Worm (Caenorhabditis elegans) whole organism, L4 larva: ENCODE results near the gene fmo-4.

Source experiments
- D1046.2 ChIP-seq: fragments of 200-800 bp; sonication (Bioruptor generic); IDR thresholded peaks from 2 replicates; pipeline ENCODE4 v1.3.6; 2022; ENCODE audit warnings: missing genetic modification characterization, missing compliant biosample characterization
- F10B5.3 ChIP-seq: sonication (generic microtip); optimal IDR thresholded peaks from 2 replicates; lab custom pipeline; 2016; ENCODE audit warnings: mild to moderate bottlenecking, missing genetic modification characterization, missing compliant biosample characterization
- F44E2.7 ChIP-seq: fragments of 200-800 bp; sonication (Bioruptor generic); IDR thresholded peaks from 2 replicates; pipeline ENCODE4 v2.1.2; 2022; ENCODE audit warnings: missing genetic modification characterization, missing compliant biosample characterization
- F49E8.2 ChIP-seq: sonication (generic microtip); optimal IDR thresholded peaks from 2 replicates; lab custom pipeline; 2016; ENCODE audit warnings: missing compliant biosample characterization, mild to moderate bottlenecking, missing genetic modification characterization, borderline replicate concordance
- T26A8.4 ChIP-seq: fragments of 200-800 bp; sonication (Bioruptor generic); IDR thresholded peaks from 2 replicates; pipeline ENCODE4 v1.3.6; 2022; ENCODE audit warnings: missing genetic modification characterization, missing compliant biosample characterization
- Y75B8A.6 ChIP-seq: fragments of 200-800 bp; sonication (Bioruptor generic); IDR thresholded peaks from 2 replicates; pipeline ENCODE4 v1.3.6; 2022; ENCODE audit warnings: missing genetic modification reagents, missing genetic modification characterization, missing compliant biosample characterization
- ZK337.2 ChIP-seq: fragments of 200-800 bp; sonication (Bioruptor generic); IDR thresholded peaks from 2 replicates; pipeline ENCODE4 v1.3.6; 2022; ENCODE audit warnings: missing genetic modification reagents, missing genetic modification characterization, missing compliant biosample characterization
- aly-2 ChIP-seq: sonication (generic microtip); optimal IDR thresholded peaks from 2 replicates; lab custom pipeline; 2018; ENCODE audit warnings: missing biosample characterization, missing genetic modification characterization
- ama-1 ChIP-seq: fragments of 150-350 bp; optimal IDR thresholded peaks from 2 replicates; lab custom pipeline; 2014; ENCODE audit warnings: inconsistent platforms, mixed read lengths
- arid-1 ChIP-seq: fragments of 200-800 bp; sonication (Bioruptor generic); conservative IDR thresholded peaks from 2 replicates; pipeline ENCODE4 v1.3.6; 2022; ENCODE audit warnings: missing genetic modification reagents, missing genetic modification characterization, missing compliant biosample characterization
- ceh-20 ChIP-seq: fragments of 200-800 bp; sonication (Bioruptor generic); IDR thresholded peaks from 2 replicates; pipeline ENCODE4 v1.3.6; 2022; ENCODE audit warnings: missing genetic modification reagents, missing genetic modification characterization, missing compliant biosample characterization
- ceh-28 ChIP-seq: fragments of 150-350 bp; optimal IDR thresholded peaks from 2 replicates; lab custom pipeline; 2014; ENCODE audit warnings: missing biosample characterization, missing genetic modification reagents, missing genetic modification characterization
- ceh-62 ChIP-seq: sonication (generic microtip); optimal IDR thresholded peaks from 2 replicates; lab custom pipeline; 2017; ENCODE audit warnings: missing biosample characterization, missing genetic modification characterization
- ces-1 ChIP-seq: fragments of 150-350 bp; sonication (generic microtip); optimal IDR thresholded peaks from 4 replicates; lab custom pipeline; 2014; ENCODE audit warnings: missing biosample characterization, missing genetic modification reagents, missing genetic modification characterization
- cey-2 ChIP-seq: sonication (generic microtip); optimal IDR thresholded peaks from 3 replicates; lab custom pipeline; 2017; ENCODE audit warnings: missing genetic modification characterization, mild to moderate bottlenecking, missing compliant biosample characterization, antibody characterized with exemption, borderline replicate concordance; ENCODE audit not compliant: insufficient read depth
- daf-16 ChIP-seq, 3 experiments: sonication (generic microtip); optimal IDR thresholded peaks; 2 replicates each; lab custom pipeline; 2016 to 2017; ENCODE audit warnings: missing genetic modification characterization in 3 of 3, missing genetic modification reagents in 3 of 3, mild to moderate bottlenecking in 2 of 3, missing compliant biosample characterization in 2 of 3, missing biosample characterization in 1 of 3, moderate library complexity in 1 of 3
- daf-19 ChIP-seq: fragments of 200-800 bp; sonication (Bioruptor generic); conservative IDR thresholded peaks from 2 replicates; pipeline ENCODE4 v1.3.6; 2022; ENCODE audit warnings: missing genetic modification characterization, missing compliant biosample characterization
- dmd-8 ChIP-seq: fragments of 200-800 bp; sonication (Bioruptor generic); IDR thresholded peaks from 2 replicates; pipeline ENCODE4 v1.3.6; 2022; ENCODE audit warnings: missing genetic modification characterization, missing compliant biosample characterization
- duxl-1 ChIP-seq: sonication (generic microtip); optimal IDR thresholded peaks from 2 replicates; lab custom pipeline; 2016; ENCODE audit warnings: mild to moderate bottlenecking, missing genetic modification characterization, moderate library complexity, missing compliant biosample characterization; ENCODE audit not compliant: poor library complexity
- fkh-10 ChIP-seq: fragments of 150-350 bp; optimal IDR thresholded peaks from 2 replicates; lab custom pipeline; 2014; ENCODE audit warnings: missing biosample characterization, missing genetic modification reagents, missing genetic modification characterization
- gei-8 ChIP-seq: fragments of 200-800 bp; sonication (Bioruptor generic); optimal IDR thresholded peaks from 2 replicates; lab custom pipeline; 2018; ENCODE audit warnings: mild to moderate bottlenecking, missing genetic modification characterization, missing compliant biosample characterization
- hlh-11 ChIP-seq: fragments of 200-800 bp; sonication (Bioruptor generic); optimal IDR thresholded peaks from 2 replicates; lab custom pipeline; 2018; ENCODE audit warnings: mild to moderate bottlenecking, missing genetic modification characterization, missing compliant biosample characterization
- lim-7 ChIP-seq: fragments of 200-800 bp; sonication (Bioruptor generic); IDR thresholded peaks from 2 replicates; pipeline ENCODE4 v1.3.6; 2022; ENCODE audit warnings: missing genetic modification characterization, missing compliant biosample characterization
- lin-38 ChIP-seq: fragments of 200-800 bp; sonication (Bioruptor generic); IDR thresholded peaks from 2 replicates; pipeline ENCODE4 v1.3.6; 2022; ENCODE audit warnings: missing genetic modification reagents, missing genetic modification characterization, missing compliant biosample characterization
- mdl-1 ChIP-seq, 2 experiments: fragments of 150-350 bp in 1 of 2; sonication (generic microtip) in 1 of 2; optimal IDR thresholded peaks; 2 replicates each; lab custom pipeline; 2014 to 2017; ENCODE audit warnings: missing biosample characterization in 2 of 2, missing genetic modification characterization in 2 of 2
- mep-1 ChIP-seq: fragments of 150-350 bp; sonication (generic microtip); optimal IDR thresholded peaks from 3 replicates; lab custom pipeline; 2014; ENCODE audit warnings: missing biosample characterization, missing genetic modification characterization
- mxl-2 ChIP-seq: fragments of 200-800 bp; sonication (Bioruptor generic); conservative IDR thresholded peaks from 2 replicates; pipeline ENCODE4 v1.3.6; 2022; ENCODE audit warnings: missing genetic modification reagents, missing genetic modification characterization, missing compliant biosample characterization
- nhr-10 ChIP-seq: fragments of 150-350 bp; optimal IDR thresholded peaks from 2 replicates; lab custom pipeline; 2014; ENCODE audit warnings: missing biosample characterization, missing genetic modification characterization
- nhr-11 ChIP-seq: fragments of 150-350 bp; optimal IDR thresholded peaks from 2 replicates; lab custom pipeline; 2014; ENCODE audit warnings: missing biosample characterization, missing genetic modification characterization
- nhr-111 ChIP-seq: fragments of 200-800 bp; sonication (Bioruptor generic); optimal IDR thresholded peaks from 2 replicates; lab custom pipeline; 2018; ENCODE audit warnings: mild to moderate bottlenecking, missing genetic modification characterization, missing compliant biosample characterization
- nhr-41 ChIP-seq: fragments of 200-800 bp; sonication (Bioruptor generic); IDR thresholded peaks from 2 replicates; pipeline ENCODE4 v1.3.6; 2022; ENCODE audit warnings: missing genetic modification reagents, missing genetic modification characterization, missing compliant biosample characterization
- nhr-42 ChIP-seq: fragments of 200-800 bp; sonication (Bioruptor generic); IDR thresholded peaks from 2 replicates; pipeline ENCODE4 v1.3.6; 2022; ENCODE audit warnings: missing genetic modification characterization, missing compliant biosample characterization
- nhr-48 ChIP-seq: sonication (generic microtip); optimal IDR thresholded peaks from 2 replicates; lab custom pipeline; 2016; ENCODE audit warnings: mild to moderate bottlenecking, missing genetic modification characterization, missing compliant biosample characterization
- nhr-6 ChIP-seq: fragments of 150-350 bp; optimal IDR thresholded peaks from 2 replicates; lab custom pipeline; 2014; ENCODE audit warnings: missing biosample characterization, missing genetic modification characterization
- nhr-76 ChIP-seq: fragments of 150-350 bp; optimal IDR thresholded peaks from 2 replicates; lab custom pipeline; 2014; ENCODE audit warnings: missing biosample characterization, missing genetic modification characterization
- pha-4 ChIP-seq, 2 experiments: fragments of 150-350 bp in 1 of 2; fragments of 200-800 bp in 1 of 2; sonication (Bioruptor generic) in 1 of 2; IDR thresholded peaks in 1 of 2; optimal IDR thresholded peaks in 1 of 2; 2 replicates each; pipeline versions ENCODE4 v1.3.6 to Lab custom; 2014 to 2022; ENCODE audit warnings: missing genetic modification characterization in 2 of 2, missing genetic modification reagents in 2 of 2, missing biosample characterization in 1 of 2, missing compliant biosample characterization in 1 of 2
- php-3 ChIP-seq: fragments of 200-800 bp; sonication (Bioruptor generic); IDR thresholded peaks from 2 replicates; pipeline ENCODE4 v1.3.6; 2022; ENCODE audit warnings: missing genetic modification reagents, missing genetic modification characterization, missing compliant biosample characterization
- rbr-2 ChIP-seq: sonication (generic microtip); optimal IDR thresholded peaks from 2 replicates; lab custom pipeline; 2016; ENCODE audit warnings: missing genotype, missing genetic modification characterization, missing compliant biosample characterization
- set-16 ChIP-seq: fragments of 200-800 bp; sonication (Bioruptor generic); IDR thresholded peaks from 2 replicates; pipeline ENCODE4 v1.3.6; 2022; ENCODE audit warnings: missing genetic modification reagents, missing genetic modification characterization, missing compliant biosample characterization
- snpc-1.2 ChIP-seq: fragments of 200-800 bp; sonication (Bioruptor generic); IDR thresholded peaks from 2 replicates; pipeline ENCODE4 v1.3.6; 2022; ENCODE audit warnings: missing genetic modification reagents, missing genetic modification characterization, missing compliant biosample characterization
- spr-3 ChIP-seq: fragments of 200-800 bp; sonication (Bioruptor generic); optimal IDR thresholded peaks from 2 replicates; lab custom pipeline; 2018; ENCODE audit warnings: mild to moderate bottlenecking, missing genetic modification characterization, missing compliant biosample characterization
- tag-97 ChIP-seq: fragments of 200-800 bp; sonication (Bioruptor generic); IDR thresholded peaks from 2 replicates; pipeline ENCODE4 v1.3.6; 2022; ENCODE audit warnings: missing genetic modification characterization, missing compliant biosample characterization
- tra-1 ChIP-seq: fragments of 200-800 bp; sonication (Bioruptor generic); IDR thresholded peaks from 2 replicates; pipeline ENCODE4 v1.3.6; 2022; ENCODE audit warnings: missing genetic modification reagents, missing genetic modification characterization, missing compliant biosample characterization
- unc-130 ChIP-seq: sonication (generic microtip); optimal IDR thresholded peaks from 2 replicates; lab custom pipeline; 2016; ENCODE audit warnings: missing genetic modification reagents, missing genetic modification characterization, missing compliant biosample characterization
- unc-62 ChIP-seq, 3 experiments: fragments of 150-350 bp in 1 of 3; sonication (generic microtip); optimal IDR thresholded peaks in 2 of 3; peaks in 1 of 3; 1 replicate in 1 of 3; 2 replicates in 2 of 3; lab custom pipeline; 2014 to 2017; ENCODE audit warnings: missing biosample characterization in 3 of 3, missing genetic modification characterization in 3 of 3, missing genetic modification reagents in 3 of 3, missing genotype in 1 of 3
- zag-1 ChIP-seq: fragments of 150-350 bp; optimal IDR thresholded peaks from 2 replicates; lab custom pipeline; 2014; ENCODE audit warnings: missing biosample characterization, missing genetic modification characterization
- zfp-2 ChIP-seq: sonication (generic microtip); optimal IDR thresholded peaks from 2 replicates; lab custom pipeline; 2016; ENCODE audit warnings: mild to moderate bottlenecking, missing genetic modification characterization, missing compliant biosample characterization
- zip-11 ChIP-seq: fragments of 200-800 bp; sonication (Bioruptor generic); IDR thresholded peaks from 2 replicates; pipeline ENCODE4 v1.3.6; 2022; ENCODE audit warnings: missing genetic modification characterization, missing compliant biosample characterization
- ztf-11 ChIP-seq: fragments of 150-350 bp; optimal IDR thresholded peaks from 2 replicates; lab custom pipeline; 2014; ENCODE audit warnings: missing biosample characterization, missing genetic modification characterization

Gene fmo-4

ce11 chrV:13649730-13650349, 43.3 kb upstream of the fmo-4 start, which contains the start of gene H37A05.4 (continued):
- TF ChIP-seq D1046.2 (GFP tag; lab: Robert Waterston, UW) = 0 out of 2 replicates have a peak, but pooled peaks have one; percentile 42
- no peak for TF ChIP-seq cey-2
- no peak for TF ChIP-seq ztf-11 (tag; lab: Kevin White, UChicago)
- peak; percentile 51; the same call in 1 of the 2 replicates for TF ChIP-seq pha-4 (GFP tag; IDR thresholded peaks at IDR 0.05; lab: Robert Waterston, UW)
- TF ChIP-seq pha-4 (tag; optimal IDR thresholded peaks at IDR 0.05; lab: Kevin White, UChicago) = no peak
- TF ChIP-seq rbr-2 (tag; lab: Kevin White, UChicago) = no peak
- peak; percentile 50; the same call in 1 of the 2 replicates for TF ChIP-seq T26A8.4
- TF ChIP-seq F10B5.3 (tag; lab: Kevin White, UChicago) = no peak
- TF ChIP-seq dmd-8 (GFP tag; lab: Robert Waterston, UW) = no peak
- TF ChIP-seq daf-16 (GFP tag; optimal IDR thresholded peaks at IDR 0.05; lab: Kevin White, UChicago) = no peak
- no peak for TF ChIP-seq daf-16 (tag; optimal IDR thresholded peaks at IDR 0.05; lab: Kevin White, UChicago)
- no peak for TF ChIP-seq aly-2 (tag; lab: Kevin White, UChicago)
- TF ChIP-seq F44E2.7 (GFP tag; lab: Robert Waterston, UW) = no peak
- no peak for TF ChIP-seq fkh-10 (GFP tag; lab: Kevin White, UChicago)
- TF ChIP-seq daf-19 (GFP tag; lab: Robert Waterston, UW) = no peak
- TF ChIP-seq nhr-11 (tag; lab: Kevin White, UChicago) = no peak
- peak; percentile 84 for TF ChIP-seq duxl-1 (tag; lab: Kevin White, UChicago)
- TF ChIP-seq nhr-111 (GFP tag; lab: Kevin White, UChicago) = no peak
- TF ChIP-seq mxl-2 = no peak
- peak; percentile 44; the same call in 1 of the 2 replicates for TF ChIP-seq php-3 (GFP tag; lab: Robert Waterston, UW)
- no peak for TF ChIP-seq ceh-28 (tag; lab: Kevin White, UChicago)
- TF ChIP-seq nhr-41 = peak; percentile 16; the same call in 1 of the 2 replicates
- no peak for TF ChIP-seq nhr-42 (GFP tag; lab: Robert Waterston, UW)
- no peak for TF ChIP-seq zag-1
- peak; percentile 23 for TF ChIP-seq nhr-48 (tag; lab: Kevin White, UChicago)
- no peak for TF ChIP-seq ZK337.2 (GFP tag; lab: Robert Waterston, UW)
- TF ChIP-seq arid-1 (GFP tag; lab: Robert Waterston, UW) = peak; percentile 42; the same call in 1 of the 2 replicates
- no peak for TF ChIP-seq F49E8.2 (tag; lab: Kevin White, UChicago)
- TF ChIP-seq gei-8 (GFP tag; lab: Kevin White, UChicago) = peak; percentile 84
- TF ChIP-seq nhr-6 (tag; lab: Kevin White, UChicago) = no peak
- peak; percentile 50 for TF ChIP-seq lin-38
- TF ChIP-seq nhr-10 = no peak
- TF ChIP-seq hlh-11 = peak; percentile 23
- peak in 1 of 2 experiments; percentile 56 for TF ChIP-seq unc-62 (GFP tag; optimal IDR thresholded peaks at IDR 0.05 in 1 of 2; lab: Kevin White, UChicago)
- no peak for TF ChIP-seq unc-62 (tag; optimal IDR thresholded peaks at IDR 0.05; lab: Kevin White, UChicago)
- no peak for TF ChIP-seq unc-130 (GFP tag; lab: Kevin White, UChicago)
- no peak for TF ChIP-seq ceh-62 (tag; lab: Kevin White, UChicago)
- TF ChIP-seq ces-1 (GFP tag; lab: Kevin White, UChicago) = no peak
- no peak for TF ChIP-seq snpc-1.2 (GFP tag; lab: Robert Waterston, UW)
- no peak for TF ChIP-seq tag-97
- no peak for TF ChIP-seq tra-1 (GFP tag; lab: Robert Waterston, UW)
- peak; percentile 6 for TF ChIP-seq spr-3
- no peak for TF ChIP-seq lim-7 (GFP tag; lab: Robert Waterston, UW)
- TF ChIP-seq ama-1 (lab: Kevin White, UChicago) = peak; percentile 68
- peak; percentile 91 for TF ChIP-seq mep-1
- no peak for TF ChIP-seq set-16 (GFP tag; lab: Robert Waterston, UW)
- no peak for TF ChIP-seq Y75B8A.6 (GFP tag; lab: Robert Waterston, UW)
- TF ChIP-seq mdl-1 (tag; optimal IDR thresholded peaks at IDR 0.05; lab: Kevin White, UChicago) = no peak
- no peak for TF ChIP-seq zip-11
- TF ChIP-seq nhr-76 (tag; lab: Kevin White, UChicago) = no peak
- TF ChIP-seq ceh-20 (GFP tag; lab: Robert Waterston, UW) = peak; percentile 60; the same call in 1 of the 2 replicates
- TF ChIP-seq zfp-2 (tag; lab: Kevin White, UChicago) = no peak
